Worm (Caenorhabditis elegans) whole organism, early embryonic: ENCODE results near the gene C16D9.3.

Experiments used
- B0310.2 ChIP-seq: sonication (generic microtip); optimal IDR thresholded peaks from 2 replicates; lab custom pipeline; 2016; ENCODE audit warnings: mild to moderate bottlenecking, missing genetic modification characterization, missing compliant biosample characterization
- F13C5.2 ChIP-seq: sonication (generic microtip); optimal IDR thresholded peaks from 2 replicates; lab custom pipeline; 2017; ENCODE audit warnings: mild to moderate bottlenecking, missing genetic modification characterization, inconsistent platforms, missing compliant biosample characterization
- aly-1 ChIP-seq: sonication (generic microtip); optimal IDR thresholded peaks from 2 replicates; lab custom pipeline; 2016; ENCODE audit warnings: missing genetic modification characterization, missing compliant biosample characterization
- ama-1 ChIP-seq: fragments of 150-350 bp; optimal IDR thresholded peaks from 2 replicates; lab custom pipeline; 2014
- ceh-36 ChIP-seq: sonication (generic microtip); optimal IDR thresholded peaks from 2 replicates; lab custom pipeline; 2016; ENCODE audit warnings: missing genetic modification characterization, inconsistent platforms, missing compliant biosample characterization
- flt-1 ChIP-seq: fragments of 200-800 bp; sonication (Bioruptor generic); IDR thresholded peaks from 2 replicates; pipeline ENCODE4 v1.3.6; 2022; ENCODE audit warnings: missing genetic modification characterization, missing compliant biosample characterization
- hmbx-1 ChIP-seq: sonication (generic microtip); optimal IDR thresholded peaks from 2 replicates; lab custom pipeline; 2016; ENCODE audit warnings: mild to moderate bottlenecking, missing genetic modification characterization, missing compliant biosample characterization
- hmg-4 ChIP-seq: fragments of 200-800 bp; sonication (Bioruptor generic); optimal IDR thresholded peaks from 2 replicates; lab custom pipeline; 2018; ENCODE audit warnings: mild to moderate bottlenecking, missing genetic modification characterization, missing compliant biosample characterization
- hnd-1 ChIP-seq: sonication (generic microtip); optimal IDR thresholded peaks from 2 replicates; lab custom pipeline; 2016; ENCODE audit warnings: missing genetic modification characterization, missing compliant biosample characterization
- pes-1 ChIP-seq: fragments of 200-800 bp; sonication (Bioruptor generic); IDR thresholded peaks from 2 replicates; pipeline ENCODE4 v1.3.6; 2022; ENCODE audit warnings: missing genetic modification reagents, missing genetic modification characterization, missing compliant biosample characterization
- scrt-1 ChIP-seq: fragments of 200-800 bp; sonication (Bioruptor generic); IDR thresholded peaks from 2 replicates; pipeline ENCODE4 v1.3.6; 2022; ENCODE audit warnings: missing genetic modification characterization, missing compliant biosample characterization
- tbx-11 ChIP-seq: fragments of 200-800 bp; sonication (Bioruptor generic); IDR thresholded peaks from 2 replicates; pipeline ENCODE4 v1.3.6; 2022; ENCODE audit warnings: missing genetic modification characterization, missing compliant biosample characterization
- tbx-37 ChIP-seq: fragments of 200-800 bp; sonication (Bioruptor generic); conservative IDR thresholded peaks from 2 replicates; pipeline ENCODE4 v1.3.6; 2022; ENCODE audit warnings: missing genetic modification reagents, missing genetic modification characterization, missing compliant biosample characterization
- tra-4 ChIP-seq: sonication (generic microtip); optimal IDR thresholded peaks from 2 replicates; lab custom pipeline; 2017; ENCODE audit warnings: missing genetic modification characterization, missing compliant biosample characterization

ce11 chrV:8212816-8213215, 27.0 kb downstream of the C16D9.3 start:
- TF ChIP-seq B0310.2 (no peak), tra-4 (tag; lab: Kevin White, UChicago) (no peak), pes-1 (GFP tag; lab: Robert Waterston, UW) (no peak), hmg-4 (GFP tag; lab: Kevin White, UChicago) (no peak), tbx-37 (no peak), hnd-1 (tag; lab: Kevin White, UChicago) (no peak), F13C5.2 (tag; lab: Kevin White, UChicago) (no peak), ama-1 (lab: Kevin White, UChicago) (no peak), ceh-36 (no peak), flt-1 (GFP tag; lab: Robert Waterston, UW) (no peak), tbx-11 (no peak), aly-1 (tag; lab: Kevin White, UChicago) (no peak), hmbx-1 (no peak), scrt-1 (GFP tag; lab: Robert Waterston, UW) (no peak)
